Fruit fly (Drosophila melanogaster) whole organism, embryonic: ENCODE results near the gene VhaSFD.

Experiments used
- Adf1 ChIP-seq: fragments of 200-800 bp; sonication (Bioruptor generic); IDR thresholded peaks from 2 replicates; pipeline ENCODE4 v1.3.6; 2022; ENCODE audit warnings: missing biosample characterization, missing genetic modification characterization
- Asciz ChIP-seq: fragments of 200-800 bp; sonication (Bioruptor generic); optimal IDR thresholded peaks from 2 replicates; lab custom pipeline; 2017; ENCODE audit warnings: missing biosample characterization, mild to moderate bottlenecking, missing genetic modification characterization, missing genetic modification reagents
- Awh ChIP-seq: fragments of 200-800 bp; sonication (Bioruptor generic); IDR thresholded peaks from 2 replicates; pipeline ENCODE4, ENCODE4 v1.3.6; 2022; ENCODE audit warnings: missing biosample characterization, missing genetic modification characterization
- CG10209 ChIP-seq: fragments of 200-800 bp; sonication (Bioruptor generic); optimal IDR thresholded peaks from 3 replicates; lab custom pipeline; 2017; ENCODE audit warnings: missing biosample characterization, mild to moderate bottlenecking, missing genetic modification characterization, missing genetic modification reagents
- CG11093 ChIP-seq: fragments of 200-800 bp; sonication (Bioruptor generic); IDR thresholded peaks from 3 replicates; pipeline ENCODE4 v1.3.6; 2022; ENCODE audit warnings: missing biosample characterization, missing genetic modification characterization
- CG11398 ChIP-seq: fragments of 200-800 bp; sonication (Bioruptor generic); optimal IDR thresholded peaks from 2 replicates; lab custom pipeline; 2016; ENCODE audit warnings: missing biosample characterization, missing genetic modification characterization
- CG12071 ChIP-seq: fragments of 200-800 bp; sonication (Bioruptor generic); optimal IDR thresholded peaks from 3 replicates; lab custom pipeline; 2018; ENCODE audit warnings: missing biosample characterization, mild to moderate bottlenecking, missing genetic modification characterization
- CG12155 ChIP-seq: fragments of 200-800 bp; sonication (Bioruptor generic); optimal IDR thresholded peaks from 3 replicates; lab custom pipeline; 2016; ENCODE audit warnings: missing biosample characterization, missing genetic modification characterization
- CG12744 ChIP-seq: fragments of 200-800 bp; sonication (Bioruptor generic); optimal IDR thresholded peaks from 2 replicates; lab custom pipeline; 2016; ENCODE audit warnings: missing biosample characterization, missing genetic modification characterization
- CG12942 ChIP-seq: fragments of 200-800 bp; sonication (Bioruptor generic); optimal IDR thresholded peaks from 3 replicates; lab custom pipeline; 2016; ENCODE audit warnings: missing biosample characterization, missing genetic modification characterization
- CG13296 ChIP-seq: fragments of 200-800 bp; sonication (Bioruptor generic); optimal IDR thresholded peaks from 3 replicates; lab custom pipeline; 2018; ENCODE audit warnings: missing biosample characterization, mild to moderate bottlenecking, missing genetic modification characterization
- CG13424 ChIP-seq: fragments of 200-800 bp; sonication (Bioruptor generic); optimal IDR thresholded peaks from 2 replicates; lab custom pipeline; 2019; ENCODE audit warnings: missing biosample characterization, mild to moderate bottlenecking, missing genetic modification characterization, moderate library complexity
- CG14710 ChIP-seq: fragments of 200-800 bp; sonication (Bioruptor generic); optimal IDR thresholded peaks from 3 replicates; lab custom pipeline; 2019; ENCODE audit warnings: missing biosample characterization, mild to moderate bottlenecking, missing genetic modification characterization, moderate library complexity
- CG1602 ChIP-seq: fragments of 200-800 bp; sonication (Bioruptor generic); optimal IDR thresholded peaks from 3 replicates; lab custom pipeline; 2016; ENCODE audit warnings: missing biosample characterization, missing genetic modification characterization
- CG1647 ChIP-seq: fragments of 200-800 bp; sonication (Bioruptor generic); optimal IDR thresholded peaks from 3 replicates; lab custom pipeline; 2016; ENCODE audit warnings: missing biosample characterization, missing genetic modification characterization
- CG1792 ChIP-seq: fragments of 200-800 bp; sonication (Bioruptor generic); optimal IDR thresholded peaks from 2 replicates; lab custom pipeline; 2016; ENCODE audit warnings: missing biosample characterization, missing genetic modification characterization
- CG18619 ChIP-seq: fragments of 200-800 bp; sonication (Bioruptor generic); optimal IDR thresholded peaks from 3 replicates; lab custom pipeline; 2017; ENCODE audit warnings: missing biosample characterization, mild to moderate bottlenecking, missing genetic modification characterization
- CG30403 ChIP-seq: fragments of 200-800 bp; sonication (Bioruptor generic); optimal IDR thresholded peaks from 3 replicates; lab custom pipeline; 2016; ENCODE audit warnings: missing biosample characterization, missing genetic modification characterization
- CG33557 ChIP-seq: fragments of 200-800 bp; sonication (Bioruptor generic); optimal IDR thresholded peaks from 2 replicates; lab custom pipeline; 2019; ENCODE audit warnings: missing biosample characterization, mild to moderate bottlenecking, missing genetic modification characterization, moderate library complexity
- CG34422 ChIP-seq: fragments of 200-800 bp; sonication (Bioruptor generic); IDR thresholded peaks from 3 replicates; pipeline ENCODE4 v1.3.6; 2022; ENCODE audit warnings: missing biosample characterization, missing genetic modification characterization
- CG42726 ChIP-seq: fragments of 200-800 bp; sonication (Bioruptor generic); IDR thresholded peaks from 2 replicates; pipeline ENCODE4 v1.3.6; 2022; ENCODE audit warnings: missing biosample characterization, missing genetic modification characterization; ENCODE audit not compliant: partially characterized antibody
- CG4360 ChIP-seq: fragments of 200-800 bp; sonication (Bioruptor generic); IDR thresholded peaks from 2 replicates; pipeline ENCODE4 v1.3.6; 2022; ENCODE audit warnings: missing biosample characterization, missing genetic modification characterization
- CG4404 ChIP-seq: fragments of 200-800 bp; sonication (Bioruptor generic); IDR thresholded peaks from 2 replicates; pipeline ENCODE4 v1.3.6; 2022; ENCODE audit warnings: missing biosample characterization, missing genetic modification characterization
- CG7839 ChIP-seq: fragments of 200-800 bp; sonication (Bioruptor generic); optimal IDR thresholded peaks from 3 replicates; lab custom pipeline; 2018; ENCODE audit warnings: missing biosample characterization, mild to moderate bottlenecking, missing genetic modification characterization, moderate library complexity
- Dip2 ChIP-seq: fragments of 200-800 bp; sonication (Bioruptor generic); IDR thresholded peaks from 2 replicates; pipeline ENCODE4 v1.3.6; 2022; ENCODE audit warnings: missing biosample characterization, missing genetic modification characterization
- Doc2 ChIP-seq: fragments of 200-800 bp; sonication (Bioruptor generic); IDR thresholded peaks from 2 replicates; pipeline ENCODE4 v1.3.6; 2022; ENCODE audit warnings: missing biosample characterization, missing genetic modification characterization
- Doc3 ChIP-seq: fragments of 200-800 bp; sonication (Bioruptor generic); IDR thresholded peaks from 3 replicates; pipeline ENCODE4 v1.3.6; 2022; ENCODE audit warnings: missing biosample characterization, missing genetic modification characterization; ENCODE audit not compliant: partially characterized antibody
- Gsc ChIP-seq: fragments of 200-800 bp; sonication (Bioruptor generic); IDR thresholded peaks from 2 replicates; pipeline ENCODE4 v1.3.6; 2022; ENCODE audit warnings: missing biosample characterization, missing genetic modification characterization
- MTF-1 ChIP-seq: fragments of 200-800 bp; sonication (Bioruptor generic); optimal IDR thresholded peaks from 2 replicates; lab custom pipeline; 2018; ENCODE audit warnings: missing biosample characterization, mild to moderate bottlenecking, missing genetic modification characterization, borderline replicate concordance
- Mes4 ChIP-seq: fragments of 200-800 bp; sonication (Bioruptor generic); optimal IDR thresholded peaks from 2 replicates; lab custom pipeline; 2016; ENCODE audit warnings: missing biosample characterization, missing genetic modification characterization
- Myb ChIP-seq: fragments of 200-800 bp; sonication (Bioruptor generic); optimal IDR thresholded peaks from 2 replicates; lab custom pipeline; 2016; ENCODE audit warnings: missing biosample characterization, missing genetic modification characterization
- Neu2 ChIP-seq: fragments of 200-800 bp; sonication (Bioruptor generic); optimal IDR thresholded peaks from 3 replicates; lab custom pipeline; 2016; ENCODE audit warnings: missing biosample characterization, missing genetic modification characterization, borderline replicate concordance
- Rx ChIP-seq: fragments of 200-800 bp; sonication (Bioruptor generic); IDR thresholded peaks from 2 replicates; pipeline ENCODE4 v1.3.6; 2022; ENCODE audit warnings: missing biosample characterization, missing genetic modification characterization
- ara ChIP-seq: fragments of 200-800 bp; sonication (Bioruptor generic); IDR thresholded peaks from 2 replicates; pipeline ENCODE4 v1.3.6; 2022; ENCODE audit warnings: missing biosample characterization, missing genetic modification characterization
- chinmo ChIP-seq: fragments of 200-800 bp; sonication (Bioruptor generic); IDR thresholded peaks from 4 replicates; pipeline ENCODE4 v1.3.6; 2022; ENCODE audit warnings: missing biosample characterization, missing genetic modification characterization; ENCODE audit not compliant: partially characterized antibody
- dmrt99B ChIP-seq: fragments of 200-800 bp; sonication (Bioruptor generic); optimal IDR thresholded peaks from 2 replicates; lab custom pipeline; 2018; ENCODE audit warnings: missing biosample characterization, mild to moderate bottlenecking, missing genetic modification characterization, moderate library complexity
- h ChIP-seq: fragments of >200 bp; optimal IDR thresholded peaks from 2 replicates; lab custom pipeline; 2017
- hbn ChIP-seq: fragments of 200-800 bp; sonication (Bioruptor generic); IDR thresholded peaks from 2 replicates; pipeline ENCODE4 v1.3.6; 2022; ENCODE audit warnings: missing biosample characterization, missing genetic modification characterization; ENCODE audit not compliant: partially characterized antibody
- kah ChIP-seq: fragments of 200-800 bp; sonication (Bioruptor generic); optimal IDR thresholded peaks from 2 replicates; lab custom pipeline; 2018; ENCODE audit warnings: missing biosample characterization, mild to moderate bottlenecking, missing genetic modification characterization
- kni ChIP-seq: fragments of 200-800 bp; sonication (Bioruptor generic); optimal IDR thresholded peaks from 3 replicates; lab custom pipeline; 2017; ENCODE audit warnings: mild to moderate bottlenecking, missing biosample characterization, missing genetic modification reagents, missing genetic modification characterization
- lmd ChIP-seq: fragments of 200-800 bp; sonication (Bioruptor generic); IDR thresholded peaks from 2 replicates; pipeline ENCODE4 v1.3.6; 2022; ENCODE audit warnings: missing biosample characterization, missing genetic modification characterization
- pros ChIP-seq: fragments of 200-800 bp; sonication (Bioruptor generic); optimal IDR thresholded peaks from 3 replicates; lab custom pipeline; 2019; ENCODE audit warnings: missing biosample characterization, mild to moderate bottlenecking, missing genetic modification characterization, moderate library complexity
- pum ChIP-seq: fragments of 200-800 bp; sonication (Bioruptor generic); optimal IDR thresholded peaks from 2 replicates; lab custom pipeline; 2016; ENCODE audit warnings: missing biosample characterization, missing genetic modification characterization
- repo ChIP-seq: fragments of 200-800 bp; sonication (Bioruptor generic); optimal IDR thresholded peaks from 2 replicates; lab custom pipeline; 2016; ENCODE audit warnings: missing biosample characterization, missing genetic modification characterization
- slbo ChIP-seq: fragments of 200-800 bp; sonication (Bioruptor generic); IDR thresholded peaks from 2 replicates; pipeline ENCODE4 v1.3.6; 2022; ENCODE audit warnings: missing biosample characterization, missing genetic modification characterization
- toy ChIP-seq: fragments of 200-800 bp; sonication (Bioruptor generic); IDR thresholded peaks from 2 replicates; pipeline ENCODE4 v1.3.6; 2022; ENCODE audit warnings: missing biosample characterization, missing genetic modification characterization
- tx ChIP-seq: fragments of 200-800 bp; sonication (Bioruptor generic); optimal IDR thresholded peaks from 2 replicates; lab custom pipeline; 2016; ENCODE audit warnings: missing biosample characterization, missing genetic modification characterization
- vvl ChIP-seq: fragments of 200-800 bp; sonication (Bioruptor generic); IDR thresholded peaks from 2 replicates; pipeline ENCODE4 v1.3.6; 2022; ENCODE audit warnings: missing biosample characterization, missing genetic modification characterization
- zf30C ChIP-seq: fragments of 200-800 bp; sonication (Bioruptor generic); optimal IDR thresholded peaks from 3 replicates; lab custom pipeline; 2018; ENCODE audit warnings: missing biosample characterization, mild to moderate bottlenecking, missing genetic modification characterization

The VhaSFD gene

dm6 chr2L:16683958-16684877 is 43.4 kb downstream of the VhaSFD start, which contains the start of gene CG31807 (continued):
- TF ChIP-seq lmd (peak; percentile 57; the same call in 1 of the 2 replicates), kni (GFP tag; lab: Kevin White, UChicago) (no peak), slbo (GFP tag; lab: Robert Waterston, UW) (peak; percentile 58), CG34422 (0 out of 3 replicates have a peak, but pooled peaks have one; percentile 16), CG1792 (GFP tag; lab: Kevin White, UChicago) (peak; percentile 62), pros (GFP tag; lab: Kevin White, UChicago) (peak; percentile 18), Mes4 (GFP tag; lab: Kevin White, UChicago) (peak; percentile 75), kah (GFP tag; lab: Kevin White, UChicago) (peak; percentile 30), CG1602 (GFP tag; lab: Kevin White, UChicago) (peak; percentile 3), h (lab: Kevin White, UChicago) (no peak), pum (GFP tag; lab: Kevin White, UChicago) (peak; percentile 42), Neu2 (GFP tag; lab: Kevin White, UChicago) (no peak), Rx (GFP tag; lab: Robert Waterston, UW) (no peak), CG12071 (GFP tag; lab: Kevin White, UChicago) (peak; percentile 59), ara (0 out of 2 replicates have a peak, but pooled peaks have one; percentile 9), Adf1 (GFP tag; lab: Robert Waterston, UW) (peak; percentile 33; the same call in 1 of the 2 replicates), CG11398 (GFP tag; lab: Kevin White, UChicago) (no peak), Myb (GFP tag; lab: Kevin White, UChicago) (peak; percentile 49), CG10209 (GFP tag; lab: Kevin White, UChicago) (peak; percentile 83), CG18619 (GFP tag; lab: Kevin White, UChicago) (peak; percentile 43), Doc3 (GFP tag; lab: Robert Waterston, UW) (no peak), tx (GFP tag; lab: Kevin White, UChicago) (peak; percentile 32), Doc2 (no peak), hbn (GFP tag; lab: Robert Waterston, UW) (no peak), zf30C (GFP tag; lab: Kevin White, UChicago) (no peak), repo (GFP tag; lab: Kevin White, UChicago) (no peak), CG30403 (peak; percentile 51), Asciz (GFP tag; lab: Kevin White, UChicago) (peak; percentile 71), CG1647 (GFP tag; lab: Kevin White, UChicago) (peak; percentile 30), toy (GFP tag; lab: Robert Waterston, UW) (no peak), CG4360 (GFP tag; lab: Robert Waterston, UW) (no peak), Dip2 (no peak), CG11093 (no peak), MTF-1 (no peak), CG13424 (tag; lab: Kevin White, UChicago) (peak; percentile 89), CG7839 (tag; lab: Kevin White, UChicago) (peak; percentile 80), CG12155 (peak; percentile 20), CG12744 (peak; percentile 43), Awh (GFP tag; lab: Robert Waterston, UW) (peak; percentile 50; the same call in 1 of the 2 replicates), vvl (peak; percentile 64), Gsc (GFP tag; lab: Robert Waterston, UW) (no peak), CG12942 (GFP tag; lab: Kevin White, UChicago) (peak; percentile 50), CG13296 (GFP tag; lab: Kevin White, UChicago) (peak; percentile 77), dmrt99B (tag; lab: Kevin White, UChicago) (peak; percentile 64), CG42726 (GFP tag; lab: Robert Waterston, UW) (no peak), CG4404 (GFP tag; lab: Robert Waterston, UW) (no peak), CG33557 (GFP tag; lab: Kevin White, UChicago) (peak; percentile 45), chinmo (GFP tag; lab: Robert Waterston, UW) (0 out of 4 replicates have a peak, but pooled peaks have one; percentile 35), CG14710 (tag; lab: Kevin White, UChicago) (peak; percentile 41)
